Fruit fly (Drosophila melanogaster): ENCODE measurements around the gene Klp31E.

The Klp31E gene

DNA sequence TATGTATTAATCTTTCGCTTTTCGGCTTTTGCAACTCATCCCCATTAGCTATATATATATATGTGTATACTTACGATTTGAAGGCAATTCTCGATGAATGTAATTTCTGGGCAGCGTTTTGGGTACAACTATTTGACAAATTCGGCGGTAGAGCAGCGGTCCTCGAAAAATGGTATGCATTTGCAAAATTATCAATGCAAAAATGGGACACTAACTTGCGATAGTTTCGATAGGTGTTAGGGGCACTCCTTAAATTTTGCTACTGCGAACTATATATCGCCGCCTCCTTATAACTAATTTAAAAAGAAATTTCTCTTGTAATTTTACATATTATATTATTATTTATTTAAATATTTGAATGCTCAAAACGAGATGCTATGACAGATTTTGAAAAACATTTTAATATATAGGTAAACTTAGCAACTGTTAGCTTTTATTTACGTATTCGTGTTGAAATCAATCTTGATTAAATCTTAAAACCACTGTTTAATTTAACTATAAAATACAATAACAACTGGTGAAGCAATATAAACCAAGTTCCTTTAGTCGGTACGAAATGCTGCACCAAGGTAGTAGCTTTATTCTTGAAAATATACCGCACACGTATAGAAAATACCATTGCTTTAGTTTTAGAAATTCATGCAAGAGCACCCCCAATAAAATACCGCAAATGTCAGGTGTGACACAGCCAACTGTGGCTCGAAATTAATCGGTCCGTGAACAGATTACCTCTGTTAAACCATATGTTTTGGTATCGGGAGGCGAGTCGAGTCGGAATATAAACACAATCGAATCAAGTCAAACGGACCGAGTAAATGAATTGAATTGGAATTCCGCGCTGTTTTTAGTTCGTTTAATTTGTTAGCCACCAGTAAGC, at the start of gene Klp31E, which contains the start of gene CG5355 (continued):
- TF ChIP-seq amos (GFP tag; IDR thresholded peaks at IDR 0.05; ENCODE audit: partially characterized antibody) (peak; percentile 68; the same call in 1 of the 2 replicates), Sox100B (GFP tag; optimal IDR thresholded peaks at IDR 0.05) (peak; percentile 72), CG18476 (GFP tag; optimal IDR thresholded peaks at IDR 0.05) (peak; percentile 33), MESR4 (GFP tag; optimal IDR thresholded peaks at IDR 0.05) (peak; percentile 53), oc (tag; optimal IDR thresholded peaks at IDR 0.05) (no peak), CG10543 (GFP tag; optimal IDR thresholded peaks at IDR 0.05) (peak; percentile 72), vvl (GFP tag; IDR thresholded peaks at IDR 0.05) (peak; percentile 62), Pdp1 (GFP tag; optimal IDR thresholded peaks at IDR 0.05) (peak in 1 of 2 experiments; percentile 62), sr (GFP tag; IDR thresholded peaks at IDR 0.05) (no peak), al (GFP tag; IDR thresholded peaks at IDR 0.05) (0 out of 2 replicates have a peak, but pooled peaks have one; percentile 16), Fer2 (tag; optimal IDR thresholded peaks at IDR 0.05) (peak; percentile 36), CG6765 (GFP tag; optimal IDR thresholded peaks at IDR 0.05) (peak; percentile 7), bigmax (GFP tag; optimal IDR thresholded peaks at IDR 0.05) (no peak), fd3F (GFP tag; optimal IDR thresholded peaks at IDR 0.05) (peak; percentile 64), Ets65A (GFP tag) (peak; percentile 72), stc (GFP tag; IDR thresholded peaks at IDR 0.05) (0 out of 2 replicates have a peak, but pooled peaks have one; percentile 26), Poxn (GFP tag; IDR thresholded peaks at IDR 0.05) (no peak), CG7987 (GFP tag; optimal IDR thresholded peaks at IDR 0.05) (no peak), CG31224 (GFP tag; IDR thresholded peaks at IDR 0.05) (peak; percentile 59), az2 (GFP tag; optimal IDR thresholded peaks at IDR 0.05) (peak; percentile 69), CG17186 (GFP tag; optimal IDR thresholded peaks at IDR 0.05) (no peak), h (optimal IDR thresholded peaks at IDR 0.05) (no peak), CG6254 (GFP tag; optimal IDR thresholded peaks at IDR 0.05) (no peak), CG12391 (tag; optimal IDR thresholded peaks at IDR 0.05) (peak; percentile 84), CG14710 (tag; optimal IDR thresholded peaks at IDR 0.05) (peak; percentile 83), nerfin-1 (tag; optimal IDR thresholded peaks at IDR 0.05) (peak; percentile 31), CG34376 (GFP tag; optimal IDR thresholded peaks at IDR 0.05) (no peak), Ada2b (GFP tag; IDR thresholded peaks at IDR 0.05) (0 out of 2 replicates have a peak, but pooled peaks have one; percentile 7), CG3838 (GFP tag; optimal IDR thresholded peaks at IDR 0.05) (no peak), CG11723 (GFP tag; optimal IDR thresholded peaks at IDR 0.05) (peak; percentile 49), MTF-1 (GFP tag; optimal IDR thresholded peaks at IDR 0.05; ENCODE audit: borderline replicate concordance) (peak; percentile 9), gcm2 (GFP tag; optimal IDR thresholded peaks at IDR 0.05) (peak; percentile 35), CG13424 (tag; optimal IDR thresholded peaks at IDR 0.05) (peak; percentile 81), Tbp (GFP tag; optimal IDR thresholded peaks at IDR 0.05) (no peak), E2f2 (GFP tag; IDR thresholded peaks at IDR 0.05) (no peak; the same call in 1 of the 2 replicates), exex (tag; optimal IDR thresholded peaks at IDR 0.05) (peak; percentile 46), pnt (GFP tag; optimal IDR thresholded peaks at IDR 0.05) (peak; percentile 5), C15 (GFP tag; IDR thresholded peaks at IDR 0.05) (no peak), hbn (GFP tag; IDR thresholded peaks at IDR 0.05; ENCODE audit: partially characterized antibody) (peak; percentile 80), hth (optimal IDR thresholded peaks at IDR 0.05) (no peak), ham (GFP tag; IDR thresholded peaks at IDR 0.05) (no peak), CG9797 (GFP tag; optimal IDR thresholded peaks at IDR 0.05) (peak; percentile 34), sima (GFP tag; optimal IDR thresholded peaks at IDR 0.05) (no peak), sd (tag; optimal IDR thresholded peaks at IDR 0.05) (no peak), CG13624 (GFP tag; optimal IDR thresholded peaks at IDR 0.05) (peak; percentile 52), CG6791 (GFP tag; IDR thresholded peaks at IDR 0.05; ENCODE audit: partially characterized antibody) (peak; percentile 57; the same call in 1 of the 3 replicates), CG11093 (GFP tag; IDR thresholded peaks at IDR 0.05) (no peak), crp (GFP tag; optimal IDR thresholded peaks at IDR 0.05) (peak; percentile 30 to 84)

All from whole organism, embryonic.